Fruit fly (Drosophila melanogaster) whole organism, embryonic: ENCODE results near the gene Oamb.
A peak's percentile ranks its signal among the peaks of the same experiment; 100 is the strongest.

Experiments used
- Atf6 ChIP-seq: fragments of 200-800 bp; sonication (Bioruptor generic); IDR thresholded peaks from 2 replicates; pipeline ENCODE4 v1.3.6; 2022; ENCODE audit warnings: missing biosample characterization, missing genetic modification characterization
- BEAF-32 ChIP-seq: fragments of 200-800 bp; sonication (Bioruptor generic); optimal IDR thresholded peaks from 3 replicates; lab custom pipeline; 2017; ENCODE audit warnings: missing biosample characterization, missing genetic modification characterization, mild to moderate bottlenecking, moderate library complexity, missing genetic modification reagents
- CG10274 ChIP-seq: fragments of 200-800 bp; sonication (Bioruptor generic); optimal IDR thresholded peaks from 3 replicates; lab custom pipeline; 2017; ENCODE audit warnings: missing biosample characterization, mild to moderate bottlenecking, missing genetic modification characterization
- CG11456 ChIP-seq: fragments of 200-800 bp; sonication (Bioruptor generic); IDR thresholded peaks from 3 replicates; pipeline ENCODE4 v1.3.6; 2022; ENCODE audit warnings: missing biosample characterization, missing genetic modification characterization
- CG11504 ChIP-seq: fragments of 200-800 bp; sonication (Bioruptor generic); optimal IDR thresholded peaks from 3 replicates; lab custom pipeline; 2019; ENCODE audit warnings: missing biosample characterization, mild to moderate bottlenecking, missing genetic modification characterization, moderate library complexity
- CG11696 ChIP-seq: fragments of 200-800 bp; sonication (Bioruptor generic); IDR thresholded peaks from 2 replicates; pipeline ENCODE4 v1.3.6; 2022; ENCODE audit warnings: missing biosample characterization, missing genetic modification characterization
- CG12104 ChIP-seq: fragments of 200-800 bp; sonication (Bioruptor generic); optimal IDR thresholded peaks from 3 replicates; lab custom pipeline; 2016; ENCODE audit warnings: missing biosample characterization, missing genetic modification characterization
- CG12659 ChIP-seq: fragments of 200-800 bp; sonication (Bioruptor generic); optimal IDR thresholded peaks from 3 replicates; lab custom pipeline; 2017; ENCODE audit warnings: mild to moderate bottlenecking, missing biosample characterization, missing genetic modification reagents, missing genetic modification characterization
- CG13287 ChIP-seq: fragments of 200-800 bp; sonication (Bioruptor generic); IDR thresholded peaks from 2 replicates; pipeline ENCODE4 v1.3.6; 2022; ENCODE audit warnings: missing biosample characterization, missing genetic modification characterization; ENCODE audit not compliant: partially characterized antibody
- CG14860 ChIP-seq: fragments of 200-800 bp; sonication (Bioruptor generic); IDR thresholded peaks from 3 replicates; pipeline ENCODE4 v1.3.6; 2022; ENCODE audit warnings: missing biosample characterization, missing genetic modification characterization; ENCODE audit not compliant: partially characterized antibody
- CG1603 ChIP-seq: fragments of 200-800 bp; sonication (Bioruptor generic); optimal IDR thresholded peaks from 2 replicates; lab custom pipeline; 2019; ENCODE audit warnings: missing biosample characterization, mild to moderate bottlenecking, missing genetic modification characterization, moderate library complexity
- CG16813 ChIP-seq: fragments of 200-800 bp; sonication (Bioruptor generic); IDR thresholded peaks from 3 replicates; pipeline ENCODE4 v1.3.6; 2022; ENCODE audit warnings: missing biosample characterization, missing genetic modification characterization; ENCODE audit not compliant: partially characterized antibody
- CG17186 ChIP-seq: fragments of 200-800 bp; sonication (Bioruptor generic); optimal IDR thresholded peaks from 3 replicates; lab custom pipeline; 2017; ENCODE audit warnings: missing biosample characterization, missing genetic modification reagents, missing genetic modification characterization
- CG2116 ChIP-seq: fragments of 200-800 bp; sonication (Bioruptor generic); optimal IDR thresholded peaks from 3 replicates; lab custom pipeline; 2018; ENCODE audit warnings: missing biosample characterization, mild to moderate bottlenecking, missing genetic modification characterization
- CG3065 ChIP-seq: fragments of 200-800 bp; sonication (Bioruptor generic); optimal IDR thresholded peaks from 2 replicates; lab custom pipeline; 2016; ENCODE audit warnings: missing biosample characterization, missing genetic modification characterization
- CG5953 ChIP-seq: fragments of 200-800 bp; sonication (Bioruptor generic); IDR thresholded peaks from 2 replicates; pipeline ENCODE4 v1.3.6; 2022; ENCODE audit warnings: missing biosample characterization, missing genetic modification characterization
- CG6765 ChIP-seq: fragments of 200-800 bp; sonication (Bioruptor generic); optimal IDR thresholded peaks from 3 replicates; lab custom pipeline; 2017; ENCODE audit warnings: missing biosample characterization, mild to moderate bottlenecking, missing genetic modification characterization
- CG9932 ChIP-seq: fragments of 200-800 bp; sonication (Bioruptor generic); IDR thresholded peaks from 2 replicates; pipeline ENCODE4 v1.3.6; 2022; ENCODE audit warnings: missing biosample characterization, missing genetic modification characterization
- CTCF ChIP-seq: fragments of 200-800 bp; sonication (Bioruptor generic); optimal IDR thresholded peaks from 2 replicates; lab custom pipeline; 2017; ENCODE audit warnings: missing biosample characterization, mild to moderate bottlenecking, missing genetic modification characterization, moderate library complexity
- E2f1 ChIP-seq: fragments of 200-800 bp; sonication (Bioruptor generic); IDR thresholded peaks from 2 replicates; pipeline ENCODE4 v1.3.6; 2022; ENCODE audit warnings: missing biosample characterization, missing genetic modification characterization
- HLH4C ChIP-seq: fragments of 200-800 bp; sonication (Bioruptor generic); IDR thresholded peaks from 3 replicates; pipeline ENCODE4 v1.3.6; 2022; ENCODE audit warnings: missing biosample characterization, missing genetic modification characterization; ENCODE audit not compliant: partially characterized antibody
- HLH54F ChIP-seq: fragments of 200-800 bp; sonication (Bioruptor generic); optimal IDR thresholded peaks from 3 replicates; lab custom pipeline; 2016; ENCODE audit warnings: missing biosample characterization, missing genetic modification characterization
- HmgZ ChIP-seq: fragments of 200-800 bp; sonication (Bioruptor generic); optimal IDR thresholded peaks from 2 replicates; lab custom pipeline; 2018; ENCODE audit warnings: missing biosample characterization, mild to moderate bottlenecking, missing genetic modification characterization
- MESR4 ChIP-seq: fragments of 200-800 bp; sonication (Bioruptor generic); optimal IDR thresholded peaks from 2 replicates; lab custom pipeline; 2018; ENCODE audit warnings: missing biosample characterization, mild to moderate bottlenecking, missing genetic modification characterization, moderate library complexity
- MTF-1 ChIP-seq: fragments of 200-800 bp; sonication (Bioruptor generic); optimal IDR thresholded peaks from 2 replicates; lab custom pipeline; 2018; ENCODE audit warnings: missing biosample characterization, mild to moderate bottlenecking, missing genetic modification characterization, borderline replicate concordance
- Max ChIP-seq: fragments of 200-800 bp; sonication (Bioruptor generic); optimal IDR thresholded peaks from 2 replicates; lab custom pipeline; 2016; ENCODE audit warnings: missing biosample characterization, mild to moderate bottlenecking, missing genetic modification characterization
- Meics ChIP-seq: fragments of 200-800 bp; sonication (Bioruptor generic); optimal IDR thresholded peaks from 2 replicates; lab custom pipeline; 2017; ENCODE audit warnings: missing biosample characterization, mild to moderate bottlenecking, missing genetic modification characterization
- Myb ChIP-seq: fragments of 200-800 bp; sonication (Bioruptor generic); optimal IDR thresholded peaks from 2 replicates; lab custom pipeline; 2016; ENCODE audit warnings: missing biosample characterization, missing genetic modification characterization
- Poxn ChIP-seq: fragments of 200-800 bp; sonication (Bioruptor generic); IDR thresholded peaks from 2 replicates; pipeline ENCODE4 v1.3.6; 2022; ENCODE audit warnings: missing biosample characterization, missing genetic modification characterization
- Ptx1 ChIP-seq: fragments of 200-800 bp; sonication (Bioruptor generic); IDR thresholded peaks from 2 replicates; pipeline ENCODE4 v1.3.6; 2022; ENCODE audit warnings: missing biosample characterization, missing genetic modification characterization
- Rfx ChIP-seq: fragments of 200-800 bp; sonication (Bioruptor generic); IDR thresholded peaks from 2 replicates; pipeline ENCODE4 v1.3.6; 2022; ENCODE audit warnings: missing biosample characterization, missing genetic modification characterization
- Scr ChIP-seq: fragments of 200-800 bp; sonication (Bioruptor generic); IDR thresholded peaks from 2 replicates; pipeline ENCODE4 v1.3.6; 2022; ENCODE audit warnings: missing biosample characterization, missing genetic modification characterization; ENCODE audit not compliant: partially characterized antibody
- Sry-δ ChIP-seq: fragments of 200-800 bp; sonication (Bioruptor generic); optimal IDR thresholded peaks from 2 replicates; lab custom pipeline; 2016; ENCODE audit warnings: missing biosample characterization, missing genetic modification characterization
- Xbp1 ChIP-seq: fragments of 200-800 bp; sonication (Bioruptor generic); optimal IDR thresholded peaks from 3 replicates; lab custom pipeline; 2016; ENCODE audit warnings: missing biosample characterization, mild to moderate bottlenecking, missing genetic modification characterization
- amos ChIP-seq: fragments of 200-800 bp; sonication (Bioruptor generic); IDR thresholded peaks from 2 replicates; pipeline ENCODE4 v1.3.6; 2022; ENCODE audit warnings: missing biosample characterization, missing genetic modification characterization; ENCODE audit not compliant: partially characterized antibody
- ash1 ChIP-seq: fragments of 200-800 bp; sonication (Bioruptor generic); optimal IDR thresholded peaks from 2 replicates; lab custom pipeline; 2018; ENCODE audit warnings: missing biosample characterization, mild to moderate bottlenecking, missing genetic modification characterization
- bsh ChIP-seq, 2 experiments: fragments of 200-800 bp; sonication (Bioruptor generic); optimal IDR thresholded peaks; 2 replicates each; lab custom pipeline; 2017 to 2018; ENCODE audit warnings: mild to moderate bottlenecking in 2 of 2, missing biosample characterization in 2 of 2, missing genetic modification characterization in 2 of 2, moderate library complexity in 1 of 2
- dati ChIP-seq: fragments of 200-800 bp; sonication (Bioruptor generic); IDR thresholded peaks from 2 replicates; pipeline ENCODE4 v1.3.6; 2022; ENCODE audit warnings: missing biosample characterization, missing genetic modification characterization
- gro ChIP-seq: fragments of 200-800 bp; sonication (Bioruptor generic); optimal IDR thresholded peaks from 2 replicates; lab custom pipeline; 2016; ENCODE audit warnings: missing biosample characterization, missing genetic modification characterization
- inv ChIP-seq: fragments of 200-800 bp; sonication (Bioruptor generic); IDR thresholded peaks from 2 replicates; pipeline ENCODE4 v1.3.6; 2022; ENCODE audit warnings: missing biosample characterization, missing genetic modification characterization; ENCODE audit not compliant: partially characterized antibody
- nerfin-2 ChIP-seq: fragments of 200-800 bp; sonication (Bioruptor generic); IDR thresholded peaks from 2 replicates; pipeline ENCODE4 v1.3.6; 2022; ENCODE audit warnings: missing biosample characterization, missing genetic modification characterization; ENCODE audit not compliant: partially characterized antibody
- pzg ChIP-seq: fragments of 200-800 bp; sonication (Bioruptor generic); optimal IDR thresholded peaks from 3 replicates; lab custom pipeline; 2018; ENCODE audit warnings: missing biosample characterization, mild to moderate bottlenecking, missing genetic modification characterization, moderate library complexity
- sna ChIP-seq: fragments of 200-800 bp; sonication (Bioruptor generic); IDR thresholded peaks from 2 replicates; pipeline ENCODE4 v1.3.6; 2022; ENCODE audit warnings: missing biosample characterization, missing genetic modification characterization; ENCODE audit not compliant: partially characterized antibody
- sob ChIP-seq: fragments of 200-800 bp; sonication (Bioruptor generic); IDR thresholded peaks from 2 replicates; pipeline ENCODE4 v1.3.6; 2022; ENCODE audit warnings: missing biosample characterization, missing genetic modification characterization
- sqz ChIP-seq: fragments of 200-800 bp; sonication (Bioruptor generic); optimal IDR thresholded peaks from 3 replicates; lab custom pipeline; 2018; ENCODE audit warnings: missing biosample characterization, mild to moderate bottlenecking, missing genetic modification characterization
- tio ChIP-seq: fragments of 200-800 bp; sonication (Bioruptor generic); optimal IDR thresholded peaks from 2 replicates; lab custom pipeline; 2017; ENCODE audit warnings: missing biosample characterization, missing genetic modification characterization, inconsistent platforms
- ttk ChIP-seq: fragments of 200-800 bp; sonication (Bioruptor generic); IDR thresholded peaks from 2 replicates; pipeline ENCODE4 v2.1.2; 2022; ENCODE audit warnings: missing biosample characterization, missing genetic modification characterization
- vnd ChIP-seq: fragments of 200-800 bp; sonication (Bioruptor generic); IDR thresholded peaks from 3 replicates; pipeline ENCODE4 v1.3.6; 2022; ENCODE audit warnings: missing biosample characterization, missing genetic modification characterization; ENCODE audit not compliant: partially characterized antibody
- vvl ChIP-seq: fragments of 200-800 bp; sonication (Bioruptor generic); IDR thresholded peaks from 2 replicates; pipeline ENCODE4 v1.3.6; 2022; ENCODE audit warnings: missing biosample characterization, missing genetic modification characterization
- zfh2 ChIP-seq: fragments of 200-800 bp; sonication (Bioruptor generic); optimal IDR thresholded peaks from 2 replicates; lab custom pipeline; 2016; ENCODE audit warnings: missing biosample characterization, missing genetic modification characterization

Gene Oamb

DNA sequence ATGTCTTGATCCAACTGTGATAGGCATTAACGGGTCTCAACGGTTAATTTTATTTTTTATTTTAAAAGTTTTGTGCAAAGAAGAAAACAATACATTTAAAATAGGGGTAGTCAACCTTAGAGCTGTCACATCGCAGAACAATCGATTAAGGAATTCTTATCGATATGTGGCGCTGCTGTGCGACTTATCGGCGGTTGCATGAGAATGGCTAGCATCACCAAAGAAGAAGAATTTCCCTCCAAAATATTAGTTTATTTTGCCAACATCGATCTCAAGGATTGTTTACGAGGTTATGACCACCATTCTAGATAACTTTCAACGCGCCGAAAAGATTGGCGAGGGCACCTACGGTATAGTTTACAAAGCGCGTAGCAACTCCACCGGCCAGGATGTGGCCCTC is 21.0 kb upstream of the Oamb start, which contains the start of gene Cdk2 (continued):
- TF ChIP-seq inv (peak; percentile 88), ttk (GFP tag; lab: Robert Waterston, UW) (0 out of 2 replicates have a peak, but pooled peaks have one; percentile 7), BEAF-32 (GFP tag; lab: Kevin White, UChicago) (peak; percentile 89), Ptx1 (GFP tag; lab: Robert Waterston, UW) (0 out of 2 replicates have a peak, but pooled peaks have one; percentile 5), CG12659 (peak; percentile 38), CG11504 (tag; lab: Kevin White, UChicago) (peak; percentile 56), vnd (GFP tag; lab: Robert Waterston, UW) (peak; percentile 88), CG16813 (GFP tag; lab: Robert Waterston, UW) (peak; percentile 94), vvl (GFP tag; lab: Robert Waterston, UW) (peak; percentile 66), CG2116 (peak; percentile 82), sob (GFP tag; lab: Robert Waterston, UW) (peak; percentile 33; the same call in 1 of the 2 replicates), CG17186 (GFP tag; lab: Kevin White, UChicago) (peak; percentile 24), Scr (GFP tag; lab: Robert Waterston, UW) (peak; percentile 92), Sry-δ (GFP tag; lab: Kevin White, UChicago) (peak; percentile 92), CG3065 (no peak), CG12104 (GFP tag; lab: Kevin White, UChicago) (no peak), CG11456 (peak; percentile 41; the same call in 1 of the 3 replicates), CG13287 (GFP tag; lab: Robert Waterston, UW) (peak; percentile 93), dati (GFP tag; lab: Robert Waterston, UW) (no peak), gro (peak; percentile 3), CG10274 (GFP tag; lab: Kevin White, UChicago) (no peak), ash1 (GFP tag; lab: Kevin White, UChicago) (no peak), E2f1 (peak; percentile 92), CG5953 (no peak), sna (GFP tag; lab: Robert Waterston, UW) (peak; percentile 87), amos (GFP tag; lab: Robert Waterston, UW) (peak; percentile 96), tio (GFP tag; lab: Kevin White, UChicago) (no peak), Poxn (GFP tag; lab: Robert Waterston, UW) (no peak), Atf6 (GFP tag; lab: Robert Waterston, UW) (no peak), Xbp1 (GFP tag; lab: Kevin White, UChicago) (peak; percentile 34), zfh2 (peak; percentile 7), Myb (GFP tag; lab: Kevin White, UChicago) (peak; percentile 53), sqz (no peak), HmgZ (tag; lab: Kevin White, UChicago) (peak; percentile 37), CG11696 (GFP tag; lab: Robert Waterston, UW) (no peak), Rfx (peak; percentile 46; the same call in 1 of the 2 replicates), bsh (GFP tag; optimal IDR thresholded peaks at IDR 0.05; lab: Kevin White, UChicago) (no peak), CG1603 (peak; percentile 68), MTF-1 (no peak), MESR4 (GFP tag; lab: Kevin White, UChicago) (peak; percentile 64), pzg (GFP tag; lab: Kevin White, UChicago) (peak; percentile 76), CG9932 (GFP tag; lab: Robert Waterston, UW) (peak; percentile 74), Max (GFP tag; lab: Kevin White, UChicago) (no peak), CTCF (GFP tag; lab: Kevin White, UChicago) (peak; percentile 82), CG6765 (GFP tag; lab: Kevin White, UChicago) (no peak), HLH4C (GFP tag; lab: Robert Waterston, UW) (peak; percentile 85), Meics (GFP tag; lab: Kevin White, UChicago) (no peak), nerfin-2 (GFP tag; lab: Robert Waterston, UW) (peak; percentile 81), CG14860 (GFP tag; lab: Robert Waterston, UW) (peak; percentile 78), HLH54F (peak; percentile 29)
